Comparison of ENCODE assay signal across 2 worm cellular contexts in genomic region chrX:6867707-6868106, ce11.
TF ChIP-seq lines count a peak whose summit lies in the region.

No protein-coding gene starts in this region.

TF ChIP-seq in whole organism, L1 larva, 84 proteins besides CTCF, POLR2A, EP300 and RAD21 (continued from another document):
- peak; percentile 51 for TF ChIP-seq nhr-20 (tag; optimal IDR thresholded peaks at IDR 0.05; lab: Kevin White, UChicago)
- TF ChIP-seq nhr-47 (tag; optimal IDR thresholded peaks at IDR 0.05; lab: Kevin White, UChicago): peak; percentile 47
- TF ChIP-seq ceh-82 (tag; optimal IDR thresholded peaks at IDR 0.05; lab: Kevin White, UChicago): peak in 1 of 3 experiments; percentile 15
- TF ChIP-seq lsy-2 (tag; optimal IDR thresholded peaks at IDR 0.05; lab: Kevin White, UChicago): no peak
- TF ChIP-seq nhr-11 (tag; optimal IDR thresholded peaks at IDR 0.05; lab: Kevin White, UChicago): no peak
- peak in 1 of 3 experiments; percentile 11 for TF ChIP-seq dpl-1 (GFP tag; optimal IDR thresholded peaks at IDR 0.05; lab: Kevin White, UChicago)
- TF ChIP-seq xbp-1 (tag; optimal IDR thresholded peaks at IDR 0.05; lab: Kevin White, UChicago): peak; percentile 54
- no peak for TF ChIP-seq ets-5 (GFP tag; IDR thresholded peaks at IDR 0.05; lab: Robert Waterston, UW)
- TF ChIP-seq nhr-85 (tag; lab: Kevin White, UChicago): peak; percentile 83
- TF ChIP-seq lin-14 (GFP tag; optimal IDR thresholded peaks at IDR 0.05; lab: Kevin White, UChicago): peak; percentile 50
- TF ChIP-seq sptf-1 (tag; optimal IDR thresholded peaks at IDR 0.05; lab: Kevin White, UChicago): no peak
- no peak for TF ChIP-seq snpc-4 (tag; optimal IDR thresholded peaks at IDR 0.05; lab: Kevin White, UChicago)
- peak in 3 of 6 experiments; percentile 25 to 46 (median 28) for TF ChIP-seq elt-3 (tag; optimal IDR thresholded peaks at IDR 0.05; lab: Kevin White, UChicago)
- no peak for TF ChIP-seq F16B12.6 (tag; optimal IDR thresholded peaks at IDR 0.05; lab: Kevin White, UChicago)
- peak; percentile 58 for TF ChIP-seq nhr-71 (tag; optimal IDR thresholded peaks at IDR 0.05; lab: Kevin White, UChicago)
- TF ChIP-seq sup-37 (GFP tag; optimal IDR thresholded peaks at IDR 0.05; lab: Kevin White, UChicago): no peak
- no peak for TF ChIP-seq vab-15 (tag; optimal IDR thresholded peaks at IDR 0.05; lab: Kevin White, UChicago)
- TF ChIP-seq nhr-76 (tag; optimal IDR thresholded peaks at IDR 0.05; lab: Kevin White, UChicago): no peak
- peak; percentile 78 for TF ChIP-seq rnt-1 (tag; optimal IDR thresholded peaks at IDR 0.05; lab: Kevin White, UChicago)
- peak; percentile 7 for TF ChIP-seq nhr-77 (tag; optimal IDR thresholded peaks at IDR 0.05; lab: Kevin White, UChicago)
TF ChIP-seq in whole organism, L1 larva: peak in this region for 23.

TF ChIP-seq in whole organism, young adult, 124 proteins besides CTCF, POLR2A, EP300 and RAD21 (continued from another document):
- TF ChIP-seq B0019.2 (GFP tag; conservative IDR thresholded peaks at IDR 0.05; lab: Robert Waterston, UW) (no peak), nhr-179 (tag; optimal IDR thresholded peaks at IDR 0.05; lab: Kevin White, UChicago) (peak; percentile 79), F10E7.11 (tag; optimal IDR thresholded peaks at IDR 0.05; lab: Kevin White, UChicago) (peak; percentile 60), F22D6.2 (tag; optimal IDR thresholded peaks at IDR 0.05; lab: Kevin White, UChicago) (no peak), sptf-2 (GFP tag; optimal IDR thresholded peaks at IDR 0.05; lab: Kevin White, UChicago) (peak; percentile 89), Y56A3A.18 (GFP tag; IDR thresholded peaks at IDR 0.05; lab: Robert Waterston, UW) (peak; percentile 97), F23B12.7 (tag; optimal IDR thresholded peaks at IDR 0.05; lab: Kevin White, UChicago; ENCODE audit: insufficient read depth) (peak; percentile 57), pha-4 (tag; optimal IDR thresholded peaks at IDR 0.05; lab: Kevin White, UChicago) (no peak), chd-7 (tag; optimal IDR thresholded peaks at IDR 0.05; lab: Kevin White, UChicago) (peak; percentile 84), ceh-100 (GFP tag; IDR thresholded peaks at IDR 0.05; lab: Robert Waterston, UW) (no peak; the same call in none of the 2 replicates), athp-1 (tag; optimal IDR thresholded peaks at IDR 0.05; lab: Kevin White, UChicago) (peak; percentile 44), Y79H2A.3 (GFP tag; conservative IDR thresholded peaks at IDR 0.05; lab: Robert Waterston, UW) (no peak), lin-26 (GFP tag; IDR thresholded peaks at IDR 0.05; lab: Robert Waterston, UW) (peak; percentile 96), nhr-120 (GFP tag; IDR thresholded peaks at IDR 0.05; lab: Robert Waterston, UW) (peak; percentile 90; the same call in 1 of the 2 replicates), mxl-1 (tag; optimal IDR thresholded peaks at IDR 0.05; lab: Kevin White, UChicago) (peak; percentile 88), Y53G8AR.9 (GFP tag; conservative IDR thresholded peaks at IDR 0.05; lab: Robert Waterston, UW) (peak; percentile 84), ztf-3 (GFP tag; optimal IDR thresholded peaks at IDR 0.05; lab: Kevin White, UChicago) (no peak), egl-44 (GFP tag; IDR thresholded peaks at IDR 0.05; lab: Robert Waterston, UW) (peak; percentile 93), rpc-1 (optimal IDR thresholded peaks at IDR 0.05; lab: Kevin White, UChicago) (peak; percentile 93), rpc-1 (tag; optimal IDR thresholded peaks at IDR 0.05; lab: Kevin White, UChicago) (peak; percentile 89), xnd-1 (tag; optimal IDR thresholded peaks at IDR 0.05; lab: Kevin White, UChicago) (no peak), lin-54 (GFP tag; optimal IDR thresholded peaks at IDR 0.05; lab: Kevin White, UChicago) (peak; percentile 64), hlh-26 (GFP tag; conservative IDR thresholded peaks at IDR 0.05; lab: Robert Waterston, UW) (no peak), aptf-2 (GFP tag; conservative IDR thresholded peaks at IDR 0.05; lab: Robert Waterston, UW) (no peak), sea-2 (GFP tag; IDR thresholded peaks at IDR 0.05; lab: Robert Waterston, UW) (no peak), ztf-28 (GFP tag; IDR thresholded peaks at IDR 0.05; lab: Robert Waterston, UW) (0 out of 2 replicates have a peak, but pooled peaks have one; percentile 44), egl-18 (GFP tag; IDR thresholded peaks at IDR 0.05; lab: Robert Waterston, UW) (no peak), dpl-1 (GFP tag; optimal IDR thresholded peaks at IDR 0.05; lab: Kevin White, UChicago) (no peak), let-526 (GFP tag; IDR thresholded peaks at IDR 0.05; lab: Robert Waterston, UW) (0 out of 2 replicates have a peak, but pooled peaks have one; percentile 31), attf-3 (GFP tag; conservative IDR thresholded peaks at IDR 0.05; lab: Robert Waterston, UW) (no peak), hsf-1 (GFP tag; IDR thresholded peaks at IDR 0.05; lab: Robert Waterston, UW) (peak; percentile 56; the same call in 1 of the 2 replicates), bed-2 (GFP tag; IDR thresholded peaks at IDR 0.05; lab: Robert Waterston, UW) (peak; percentile 84; the same call in 1 of the 2 replicates), D2030.7 (GFP tag; IDR thresholded peaks at IDR 0.05; lab: Robert Waterston, UW) (peak; percentile 88), lsl-1 (GFP tag; optimal IDR thresholded peaks at IDR 0.05; lab: Kevin White, UChicago) (peak; percentile 39), snpc-4 (GFP tag; optimal IDR thresholded peaks at IDR 0.05; lab: Kevin White, UChicago) (peak; percentile 82), snpc-4 (tag; optimal IDR thresholded peaks at IDR 0.05; lab: Kevin White, UChicago) (peak in 3 of 4 experiments; percentile 57 to 80 (median 75)), nhr-90 (tag; optimal IDR thresholded peaks at IDR 0.05; lab: Kevin White, UChicago) (peak; percentile 87), Y95B8A.8 (GFP tag; IDR thresholded peaks at IDR 0.05; lab: Robert Waterston, UW) (peak; percentile 68; the same call in 1 of the 2 replicates), ceh-91 (GFP tag; IDR thresholded peaks at IDR 0.05; lab: Robert Waterston, UW) (no peak), him-1 (tag; optimal IDR thresholded peaks at IDR 0.05; lab: Kevin White, UChicago) (peak; percentile 93), zim-3 (tag; optimal IDR thresholded peaks at IDR 0.05; lab: Kevin White, UChicago) (peak; percentile 91), ceh-79 (tag; optimal IDR thresholded peaks at IDR 0.05; lab: Kevin White, UChicago) (peak; percentile 95), tlf-1 (GFP tag; optimal IDR thresholded peaks at IDR 0.05; lab: Kevin White, UChicago) (peak; percentile 54), snpc-1.1 (tag; optimal IDR thresholded peaks at IDR 0.05; lab: Kevin White, UChicago; ENCODE audit: insufficient read depth) (peak; percentile 44), hrde-1 (tag; optimal IDR thresholded peaks at IDR 0.05; lab: Kevin White, UChicago; ENCODE audit: borderline replicate concordance) (peak; percentile 82), F39B2.1 (GFP tag; IDR thresholded peaks at IDR 0.05; lab: Robert Waterston, UW) (0 out of 2 replicates have a peak, but pooled peaks have one; percentile 31), attf-6 (GFP tag; IDR thresholded peaks at IDR 0.05; lab: Robert Waterston, UW) (peak; percentile 79), tbp1 (GFP tag; optimal IDR thresholded peaks at IDR 0.05; lab: Kevin White, UChicago) (peak; percentile 94), K11D2.4 (GFP tag; IDR thresholded peaks at IDR 0.05; lab: Robert Waterston, UW) (0 out of 2 replicates have a peak, but pooled peaks have one; percentile 47), nfyb-1 (GFP tag; IDR thresholded peaks at IDR 0.05; lab: Robert Waterston, UW) (peak; percentile 91), K12H6.12 (tag; optimal IDR thresholded peaks at IDR 0.05; lab: Kevin White, UChicago) (peak; percentile 15), ccch-3 (GFP tag; optimal IDR thresholded peaks at IDR 0.05; lab: Kevin White, UChicago) (no peak), unc-62 (GFP tag; optimal IDR thresholded peaks at IDR 0.05; lab: Kevin White, UChicago) (no peak), madf-6 (GFP tag; IDR thresholded peaks at IDR 0.05; lab: Robert Waterston, UW) (peak; percentile 73), let-607 (tag; optimal IDR thresholded peaks at IDR 0.05; lab: Kevin White, UChicago) (peak; percentile 61 to 62), akir-1 (GFP tag; optimal IDR thresholded peaks at IDR 0.05; lab: Kevin White, UChicago) (no peak), rec-8 (tag; optimal IDR thresholded peaks at IDR 0.05; lab: Kevin White, UChicago) (peak; percentile 88 to 95), B0336.3 (GFP tag; IDR thresholded peaks at IDR 0.05; lab: Robert Waterston, UW) (no peak; the same call in none of the 2 replicates), hlh-12 (tag; optimal IDR thresholded peaks at IDR 0.05; lab: Kevin White, UChicago) (peak; percentile 73), cebp-2 (GFP tag; IDR thresholded peaks at IDR 0.05; lab: Robert Waterston, UW) (peak; percentile 93), ama-1 (optimal IDR thresholded peaks at IDR 0.05; lab: Kevin White, UChicago) (no peak), ama-1 (GFP tag; optimal IDR thresholded peaks at IDR 0.05; lab: Kevin White, UChicago) (peak in 1 of 2 experiments; percentile 94), ets-4 (GFP tag; optimal IDR thresholded peaks at IDR 0.05; lab: Kevin White, UChicago) (peak; percentile 61), nhr-27 (tag; optimal IDR thresholded peaks at IDR 0.05; lab: Kevin White, UChicago) (peak; percentile 64), snpc-1.3 (tag; optimal IDR thresholded peaks at IDR 0.05; lab: Kevin White, UChicago; ENCODE audit: insufficient read depth) (peak; percentile 86), dpff-1 (tag; optimal IDR thresholded peaks at IDR 0.05; lab: Kevin White, UChicago) (no peak), dox-1 (GFP tag; IDR thresholded peaks at IDR 0.05; lab: Robert Waterston, UW) (peak; percentile 90), Y53F4B.3 (GFP tag; IDR thresholded peaks at IDR 0.05; lab: Robert Waterston, UW) (no peak), mes-4 (tag; optimal IDR thresholded peaks at IDR 0.05; lab: Kevin White, UChicago) (peak; percentile 91), nhr-80 (tag; optimal IDR thresholded peaks at IDR 0.05; lab: Kevin White, UChicago) (peak; percentile 44), F49E8.2 (tag; optimal IDR thresholded peaks at IDR 0.05; lab: Kevin White, UChicago; ENCODE audit: insufficient read depth) (peak; percentile 14), ztf-18 (tag; optimal IDR thresholded peaks at IDR 0.05; lab: Kevin White, UChicago) (peak; percentile 76), T26A5.8 (tag; optimal IDR thresholded peaks at IDR 0.05; lab: Kevin White, UChicago) (peak; percentile 86), ceh-40 (GFP tag; IDR thresholded peaks at IDR 0.05; lab: Robert Waterston, UW) (peak; percentile 80), F55B11.4 (tag; optimal IDR thresholded peaks at IDR 0.05; lab: Kevin White, UChicago; ENCODE audit: borderline replicate concordance, insufficient read depth) (peak; percentile 30), hmg-20 (GFP tag; IDR thresholded peaks at IDR 0.05; lab: Robert Waterston, UW) (peak; percentile 84), rcor-1 (GFP tag; IDR thresholded peaks at IDR 0.05; lab: Robert Waterston, UW) (peak; percentile 85), attf-5 (GFP tag; optimal IDR thresholded peaks at IDR 0.05; lab: Kevin White, UChicago) (peak; percentile 57), hmg-1.2 (GFP tag; IDR thresholded peaks at IDR 0.05; lab: Robert Waterston, UW) (peak; percentile 83), Y67H2A.10 (GFP tag; conservative IDR thresholded peaks at IDR 0.05; lab: Robert Waterston, UW) (0 out of 2 replicates have a peak, but pooled peaks have one; percentile 19), lir-1 (GFP tag; conservative IDR thresholded peaks at IDR 0.05; lab: Robert Waterston, UW) (no peak), lsy-27 (tag; optimal IDR thresholded peaks at IDR 0.05; lab: Kevin White, UChicago; ENCODE audit: borderline replicate concordance, insufficient read depth) (no peak), B0261.1 (tag; optimal IDR thresholded peaks at IDR 0.05; lab: Kevin White, UChicago) (peak; percentile 89), F33H1.4 (GFP tag; IDR thresholded peaks at IDR 0.05; lab: Robert Waterston, UW) (no peak), ztf-25 (GFP tag; IDR thresholded peaks at IDR 0.05; lab: Robert Waterston, UW) (peak; percentile 86), lag-1 (GFP tag; IDR thresholded peaks at IDR 0.05; lab: Robert Waterston, UW) (no peak), mel-28 (tag; optimal IDR thresholded peaks at IDR 0.05; lab: Kevin White, UChicago; ENCODE audit: borderline replicate concordance) (no peak), F57C9.4 (tag; optimal IDR thresholded peaks at IDR 0.05; lab: Kevin White, UChicago) (peak; percentile 33), efl-1 (GFP tag; optimal IDR thresholded peaks at IDR 0.05; lab: Kevin White, UChicago) (peak; percentile 23), F37B4.10 (GFP tag; IDR thresholded peaks at IDR 0.05; lab: Robert Waterston, UW) (0 out of 2 replicates have a peak, but pooled peaks have one; percentile 42)
TF ChIP-seq in whole organism, young adult: peak in this region for 89.
